Fruit fly (Drosophila melanogaster): ENCODE measurements around the gene moi.

moi gene

dm6 chr3R:18298900-18299321 is 43.6 kb downstream of the moi start, which contains the start of gene Dlc90F (continued):
- TF ChIP-seq NC2α (GFP tag; optimal IDR thresholded peaks at IDR 0.05) (peak; percentile 45), Elba2 (GFP tag; optimal IDR thresholded peaks at IDR 0.05) (peak; percentile 61), Fer2 (tag; optimal IDR thresholded peaks at IDR 0.05) (peak; percentile 34), CG11085 (GFP tag; IDR thresholded peaks at IDR 0.05) (peak; percentile 67; the same call in 1 of the 2 replicates), gcm (GFP tag; optimal IDR thresholded peaks at IDR 0.05) (no peak), Gug (GFP tag; IDR thresholded peaks at IDR 0.05) (peak; percentile 76; the same call in 3 of the 4 replicates), CG10147 (GFP tag; optimal IDR thresholded peaks at IDR 0.05) (peak; percentile 57), CG17829 (tag; optimal IDR thresholded peaks at IDR 0.05) (peak; percentile 81), Dip3 (GFP tag; optimal IDR thresholded peaks at IDR 0.05) (peak; percentile 80), Doc3 (GFP tag; IDR thresholded peaks at IDR 0.05; ENCODE audit: partially characterized antibody) (peak; percentile 49; the same call in 1 of the 3 replicates), seq (GFP tag; IDR thresholded peaks at IDR 0.05) (peak; percentile 61; the same call in 1 of the 2 replicates), cas (GFP tag; IDR thresholded peaks at IDR 0.05) (no peak), pan (optimal IDR thresholded peaks at IDR 0.05) (no peak), pan (GFP tag; optimal IDR thresholded peaks at IDR 0.05 in 1 of 2, IDR thresholded peaks at IDR 0.05 in 1 of 2) (peak in 1 of 2 experiments; percentile 81), pzg (GFP tag; optimal IDR thresholded peaks at IDR 0.05) (peak; percentile 84), hb (GFP tag; IDR thresholded peaks at IDR 0.05; ENCODE audit: partially characterized antibody) (no peak), CG7372 (GFP tag; IDR thresholded peaks at IDR 0.05) (peak; percentile 75), dan (GFP tag; IDR thresholded peaks at IDR 0.05) (no peak; the same call in 1 of the 2 replicates), zen (tag; optimal IDR thresholded peaks at IDR 0.05) (peak; percentile 46), CG12391 (tag; optimal IDR thresholded peaks at IDR 0.05) (peak; percentile 86), Doc2 (GFP tag; IDR thresholded peaks at IDR 0.05) (peak; percentile 32; the same call in 1 of the 2 replicates), aop (GFP tag; IDR thresholded peaks at IDR 0.05) (0 out of 2 replicates have a peak, but pooled peaks have one; percentile 27), Hand (GFP tag; optimal IDR thresholded peaks at IDR 0.05) (no peak), odd (GFP tag; optimal IDR thresholded peaks at IDR 0.05) (no peak), Hmr (GFP tag; optimal IDR thresholded peaks at IDR 0.05) (peak; percentile 84), ase (GFP tag; IDR thresholded peaks at IDR 0.05) (peak; percentile 65; the same call in 2 of the 3 replicates), hth (optimal IDR thresholded peaks at IDR 0.05) (no peak), CG6813 (GFP tag; optimal IDR thresholded peaks at IDR 0.05) (no peak), Side (GFP tag; optimal IDR thresholded peaks at IDR 0.05) (peak; percentile 85), Lim3 (GFP tag; IDR thresholded peaks at IDR 0.05) (peak; percentile 53; the same call in 1 of the 2 replicates), lbe (GFP tag; optimal IDR thresholded peaks at IDR 0.05) (peak; percentile 40), al (GFP tag; IDR thresholded peaks at IDR 0.05) (peak; percentile 68), CG10366 (GFP tag; IDR thresholded peaks at IDR 0.05) (peak; percentile 78), Kr (GFP tag; optimal IDR thresholded peaks at IDR 0.05) (no peak), CG9437 (GFP tag; optimal IDR thresholded peaks at IDR 0.05) (peak; percentile 50), CG15514 (GFP tag; optimal IDR thresholded peaks at IDR 0.05) (peak; percentile 67), klu (GFP tag; IDR thresholded peaks at IDR 0.05) (peak; percentile 66), sob (GFP tag; IDR thresholded peaks at IDR 0.05) (peak; percentile 82; the same call in 1 of the 2 replicates), CG2120 (GFP tag; optimal IDR thresholded peaks at IDR 0.05) (peak; percentile 87), CG10274 (GFP tag; optimal IDR thresholded peaks at IDR 0.05) (no peak), MTF-1 (GFP tag; optimal IDR thresholded peaks at IDR 0.05; ENCODE audit: borderline replicate concordance) (no peak), CG7556 (GFP tag; optimal IDR thresholded peaks at IDR 0.05) (peak; percentile 54), cwo (GFP tag; optimal IDR thresholded peaks at IDR 0.05) (peak; percentile 10), slbo (GFP tag; IDR thresholded peaks at IDR 0.05) (peak; percentile 92), h (optimal IDR thresholded peaks at IDR 0.05) (no peak), Gsc (GFP tag; IDR thresholded peaks at IDR 0.05) (no peak), CG10462 (GFP tag; optimal IDR thresholded peaks at IDR 0.05) (peak; percentile 58), CG5953 (GFP tag; IDR thresholded peaks at IDR 0.05) (peak; percentile 61; the same call in 1 of the 2 replicates), H2.0 (GFP tag; IDR thresholded peaks at IDR 0.05) (peak; percentile 79), chn (GFP tag; optimal IDR thresholded peaks at IDR 0.05) (peak; percentile 81), CG16813 (GFP tag; IDR thresholded peaks at IDR 0.05; ENCODE audit: partially characterized antibody) (peak; percentile 49)

All from whole organism, embryonic.